Fruit fly (Drosophila melanogaster) whole organism, embryonic: Measurements from ENCODE around the gene Sidpn.

Source experiments
- Blimp-1 ChIP-seq: fragments of 200-800 bp; sonication (Bioruptor generic); optimal IDR thresholded peaks from 3 replicates; lab custom pipeline; 2018; ENCODE audit warnings: missing biosample characterization, missing genetic modification characterization, mild to moderate bottlenecking, moderate library complexity, missing genetic modification reagents
- CG10979 ChIP-seq: fragments of 200-800 bp; sonication (Bioruptor generic); optimal IDR thresholded peaks from 2 replicates; lab custom pipeline; 2018; ENCODE audit warnings: missing biosample characterization, mild to moderate bottlenecking, missing genetic modification characterization, moderate library complexity
- CG1233 ChIP-seq: fragments of 200-800 bp; sonication (Bioruptor generic); optimal IDR thresholded peaks from 4 replicates; lab custom pipeline; 2018; ENCODE audit warnings: missing biosample characterization, mild to moderate bottlenecking, missing genetic modification characterization
- CG13424 ChIP-seq: fragments of 200-800 bp; sonication (Bioruptor generic); optimal IDR thresholded peaks from 2 replicates; lab custom pipeline; 2019; ENCODE audit warnings: missing biosample characterization, mild to moderate bottlenecking, missing genetic modification characterization, moderate library complexity
- CG1529 ChIP-seq: fragments of 200-800 bp; sonication (Bioruptor generic); optimal IDR thresholded peaks from 3 replicates; lab custom pipeline; 2018; ENCODE audit warnings: missing biosample characterization, missing genetic modification characterization
- CG16815 ChIP-seq: fragments of 200-800 bp; sonication (Bioruptor generic); optimal IDR thresholded peaks from 3 replicates; lab custom pipeline; 2017; ENCODE audit warnings: missing biosample characterization, mild to moderate bottlenecking, missing genetic modification characterization
- CG17361 ChIP-seq: fragments of 200-800 bp; sonication (Bioruptor generic); IDR thresholded peaks from 3 replicates; pipeline ENCODE4 v1.3.6; 2022; ENCODE audit warnings: missing biosample characterization, missing genetic modification characterization
- CG17612 ChIP-seq: fragments of 200-800 bp; sonication (Bioruptor generic); IDR thresholded peaks from 2 replicates; pipeline ENCODE4 v1.3.6; 2022; ENCODE audit warnings: missing biosample characterization, missing genetic modification characterization
- CG1832 ChIP-seq: fragments of 200-800 bp; sonication (Bioruptor generic); optimal IDR thresholded peaks from 2 replicates; lab custom pipeline; 2017; ENCODE audit warnings: missing biosample characterization, mild to moderate bottlenecking, missing genetic modification characterization, inconsistent platforms
- CG18764 ChIP-seq: fragments of 200-800 bp; sonication (Bioruptor generic); optimal IDR thresholded peaks from 3 replicates; lab custom pipeline; 2016; ENCODE audit warnings: missing biosample characterization, missing genetic modification characterization
- CG2129 ChIP-seq: fragments of 200-800 bp; sonication (Bioruptor generic); IDR thresholded peaks from 2 replicates; pipeline ENCODE4 v1.3.6; 2022; ENCODE audit warnings: missing biosample characterization, missing genetic modification characterization; ENCODE audit not compliant: partially characterized antibody
- CG30403 ChIP-seq: fragments of 200-800 bp; sonication (Bioruptor generic); optimal IDR thresholded peaks from 3 replicates; lab custom pipeline; 2016; ENCODE audit warnings: missing biosample characterization, missing genetic modification characterization
- CG32532 ChIP-seq: fragments of 200-800 bp; sonication (Bioruptor generic); IDR thresholded peaks from 2 replicates; pipeline ENCODE4 v1.3.6; 2022; ENCODE audit warnings: missing biosample characterization, missing genetic modification characterization
- CG33213 ChIP-seq: fragments of 200-800 bp; sonication (Bioruptor generic); optimal IDR thresholded peaks from 3 replicates; lab custom pipeline; 2016; ENCODE audit warnings: missing biosample characterization, missing genetic modification characterization
- CG3847 ChIP-seq: fragments of 200-800 bp; sonication (Bioruptor generic); IDR thresholded peaks from 2 replicates; pipeline ENCODE4 v1.3.6; 2022; ENCODE audit warnings: missing biosample characterization, missing genetic modification characterization
- CG3995 ChIP-seq: fragments of 200-800 bp; sonication (Bioruptor generic); optimal IDR thresholded peaks from 3 replicates; lab custom pipeline; 2016; ENCODE audit warnings: missing biosample characterization, missing genetic modification characterization
- CG8290 ChIP-seq, 3 experiments: fragments of 200-800 bp; sonication (Bioruptor generic); optimal IDR thresholded peaks; 2 replicates each; lab custom pipeline; 2016 to 2019; ENCODE audit warnings: missing biosample characterization in 3 of 3, missing genetic modification characterization in 3 of 3, mild to moderate bottlenecking in 2 of 3, moderate library complexity in 1 of 3
- CG8388 ChIP-seq: fragments of 200-800 bp; sonication (Bioruptor generic); optimal IDR thresholded peaks from 2 replicates; lab custom pipeline; 2019; ENCODE audit warnings: missing biosample characterization, mild to moderate bottlenecking, missing genetic modification characterization, moderate library complexity
- CG9215 ChIP-seq: fragments of 200-800 bp; sonication (Bioruptor generic); IDR thresholded peaks from 2 replicates; pipeline ENCODE4 v1.3.6; 2022; ENCODE audit warnings: missing biosample characterization, missing genetic modification characterization
- CG9797 ChIP-seq: fragments of 200-800 bp; sonication (Bioruptor generic); optimal IDR thresholded peaks from 3 replicates; lab custom pipeline; 2018; ENCODE audit warnings: missing biosample characterization, mild to moderate bottlenecking, missing genetic modification characterization
- CG9817 ChIP-seq: fragments of 200-800 bp; sonication (Bioruptor generic); optimal IDR thresholded peaks from 2 replicates; lab custom pipeline; 2018; ENCODE audit warnings: missing biosample characterization, mild to moderate bottlenecking, missing genetic modification characterization, moderate library complexity
- D ChIP-seq, 2 experiments: fragments of 200-800 bp in 1 of 2; fragments of >200 bp in 1 of 2; sonication (Bioruptor generic) in 1 of 2; optimal IDR thresholded peaks; 2 replicates in 1 of 2; 3 replicates in 1 of 2; lab custom pipeline; 2017; ENCODE audit warnings: mild to moderate bottlenecking in 1 of 2, missing biosample characterization in 1 of 2, missing genetic modification characterization in 1 of 2, missing genetic modification reagents in 1 of 2
- Dek ChIP-seq: fragments of 200-800 bp; sonication (Bioruptor generic); optimal IDR thresholded peaks from 3 replicates; lab custom pipeline; 2019; ENCODE audit warnings: missing biosample characterization, mild to moderate bottlenecking, missing genetic modification characterization, moderate library complexity
- Doc3 ChIP-seq: fragments of 200-800 bp; sonication (Bioruptor generic); IDR thresholded peaks from 3 replicates; pipeline ENCODE4 v1.3.6; 2022; ENCODE audit warnings: missing biosample characterization, missing genetic modification characterization; ENCODE audit not compliant: partially characterized antibody
- Elba2 ChIP-seq: fragments of 200-800 bp; sonication (Bioruptor generic); optimal IDR thresholded peaks from 3 replicates; lab custom pipeline; 2016; ENCODE audit warnings: missing biosample characterization, missing genetic modification characterization
- Fer1 ChIP-seq: fragments of 200-800 bp; sonication (Bioruptor generic); optimal IDR thresholded peaks from 2 replicates; lab custom pipeline; 2017; ENCODE audit warnings: missing biosample characterization, mild to moderate bottlenecking, missing genetic modification characterization
- Fer2 ChIP-seq: fragments of 200-800 bp; sonication (Bioruptor generic); optimal IDR thresholded peaks from 2 replicates; lab custom pipeline; 2018; ENCODE audit warnings: missing biosample characterization, mild to moderate bottlenecking, missing genetic modification characterization, moderate library complexity
- Meics ChIP-seq: fragments of 200-800 bp; sonication (Bioruptor generic); optimal IDR thresholded peaks from 2 replicates; lab custom pipeline; 2017; ENCODE audit warnings: missing biosample characterization, mild to moderate bottlenecking, missing genetic modification characterization
- Nf-YA ChIP-seq: fragments of 200-800 bp; sonication (Bioruptor generic); IDR thresholded peaks from 2 replicates; pipeline ENCODE4 v1.3.6; 2022; ENCODE audit warnings: missing biosample characterization, missing genetic modification characterization
- Pdp1 ChIP-seq, 2 experiments: fragments of 200-800 bp; sonication (Bioruptor generic); optimal IDR thresholded peaks; 3 replicates each; lab custom pipeline; 2016; ENCODE audit warnings: missing biosample characterization in 2 of 2, missing genetic modification characterization in 2 of 2, mild to moderate bottlenecking in 1 of 2, moderate library complexity in 1 of 2
- Trl ChIP-seq, 3 experiments: fragments of >200 bp in 2 of 3; fragments of 200-800 bp in 1 of 3; sonication (Bioruptor generic) in 1 of 3; optimal IDR thresholded peaks; 2 replicates in 1 of 3; 3 replicates in 2 of 3; lab custom pipeline; 2016 to 2017; ENCODE audit warnings: missing biosample characterization in 1 of 3, missing genetic modification characterization in 1 of 3
- Xrp1 ChIP-seq: fragments of 200-800 bp; sonication (Bioruptor generic); IDR thresholded peaks from 2 replicates; pipeline ENCODE4 v1.3.6; 2022; ENCODE audit warnings: missing biosample characterization, missing genetic modification characterization
- btn ChIP-seq: fragments of 200-800 bp; sonication (Bioruptor generic); optimal IDR thresholded peaks from 2 replicates; lab custom pipeline; 2016; ENCODE audit warnings: missing biosample characterization, missing genetic modification characterization
- caup ChIP-seq: fragments of 200-800 bp; sonication (Bioruptor generic); optimal IDR thresholded peaks from 3 replicates; lab custom pipeline; 2017; ENCODE audit warnings: missing biosample characterization, mild to moderate bottlenecking, missing genetic modification characterization, moderate library complexity; ENCODE audit not compliant: severe bottlenecking
- dpn ChIP-seq, 2 experiments: fragments of 200-800 bp; sonication (Bioruptor generic); optimal IDR thresholded peaks; 3 replicates each; lab custom pipeline; 2016; ENCODE audit warnings: missing biosample characterization in 2 of 2, missing genetic modification characterization in 2 of 2
- fd64A ChIP-seq: fragments of 200-800 bp; sonication (Bioruptor generic); optimal IDR thresholded peaks from 3 replicates; lab custom pipeline; 2018; ENCODE audit warnings: missing biosample characterization, mild to moderate bottlenecking, missing genetic modification characterization
- gem ChIP-seq: fragments of 200-800 bp; sonication (Bioruptor generic); optimal IDR thresholded peaks from 2 replicates; lab custom pipeline; 2019; ENCODE audit warnings: missing biosample characterization, mild to moderate bottlenecking, missing genetic modification characterization, moderate library complexity
- grau ChIP-seq: fragments of 200-800 bp; optimal IDR thresholded peaks from 3 replicates; lab custom pipeline; 2019; ENCODE audit warnings: missing biosample characterization, mild to moderate bottlenecking, missing genetic modification characterization, moderate library complexity
- inv ChIP-seq: fragments of 200-800 bp; sonication (Bioruptor generic); IDR thresholded peaks from 2 replicates; pipeline ENCODE4 v1.3.6; 2022; ENCODE audit warnings: missing biosample characterization, missing genetic modification characterization; ENCODE audit not compliant: partially characterized antibody
- nerfin-1 ChIP-seq: fragments of 200-800 bp; sonication (Bioruptor generic); optimal IDR thresholded peaks from 3 replicates; lab custom pipeline; 2019; ENCODE audit warnings: missing biosample characterization, mild to moderate bottlenecking, missing genetic modification characterization, moderate library complexity
- onecut ChIP-seq: fragments of 200-800 bp; sonication (Bioruptor generic); IDR thresholded peaks from 2 replicates; pipeline ENCODE4 v1.3.6; 2022; ENCODE audit warnings: missing biosample characterization, missing genetic modification characterization
- pan ChIP-seq, 4 experiments: fragments of >200 bp in 3 of 4; fragments of 200-800 bp in 1 of 4; sonication (Bioruptor generic) in 1 of 4; optimal IDR thresholded peaks in 3 of 4; IDR thresholded peaks in 1 of 4; 2 replicates each; pipeline versions ENCODE4 v1.3.6 to Lab custom; 2017 to 2022; ENCODE audit warnings: missing biosample characterization in 2 of 4, missing genetic modification characterization in 2 of 4, mixed read lengths in 1 of 4
- sc ChIP-seq, 3 experiments: fragments of >200 bp in 2 of 3; fragments of 200-800 bp in 1 of 3; sonication (Bioruptor generic) in 1 of 3; optimal IDR thresholded peaks; 2 replicates in 2 of 3; 3 replicates in 1 of 3; lab custom pipeline; 2017; ENCODE audit warnings: mild to moderate bottlenecking in 1 of 3, missing biosample characterization in 1 of 3, missing genetic modification characterization in 1 of 3, missing genetic modification reagents in 1 of 3
- sob ChIP-seq: fragments of 200-800 bp; sonication (Bioruptor generic); IDR thresholded peaks from 2 replicates; pipeline ENCODE4 v1.3.6; 2022; ENCODE audit warnings: missing biosample characterization, missing genetic modification characterization

Sidpn gene

DNA sequence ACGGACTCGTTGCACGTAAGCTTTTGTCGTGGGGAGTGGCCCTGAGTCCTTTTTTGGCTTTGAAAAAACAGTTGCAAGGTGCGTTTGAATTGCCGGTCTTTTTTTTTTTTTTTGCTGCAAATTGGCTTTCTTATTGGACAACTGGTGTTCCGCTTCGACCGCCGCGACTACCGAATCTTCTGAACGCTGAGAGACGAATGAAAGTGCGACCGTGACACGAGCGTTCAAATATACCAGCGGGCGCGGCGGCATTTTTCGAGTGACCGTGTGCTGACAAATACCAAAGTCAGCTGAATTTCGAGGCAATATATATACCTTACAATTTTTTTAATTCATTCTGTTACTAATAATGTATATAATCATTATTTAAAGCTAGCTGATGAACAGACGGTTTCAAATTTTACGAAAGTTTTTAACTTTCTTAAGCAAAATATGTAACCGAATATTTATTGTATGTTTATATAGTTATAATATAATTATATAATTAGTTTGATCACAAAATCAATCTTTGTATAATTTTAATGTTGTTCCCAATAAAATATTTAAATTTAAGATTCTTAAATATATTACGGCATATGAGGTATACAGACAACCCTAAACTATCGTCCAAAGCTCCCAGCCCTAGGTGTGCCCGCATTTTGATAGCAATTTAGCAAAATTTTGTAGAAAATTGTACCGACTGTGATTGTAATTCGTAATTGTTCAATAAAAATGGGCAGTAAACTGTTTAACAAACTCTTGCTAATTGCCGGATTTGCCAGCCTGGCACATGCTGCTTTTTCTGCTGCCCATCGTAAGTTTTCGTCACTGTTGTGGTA, 40.2 kb upstream of the Sidpn start, which contains the start of the genes Swip-1 and EMC5 (continued):
- TF ChIP-seq CG13424 (tag; lab: Kevin White, UChicago) (peak; percentile 80), dpn (GFP tag; optimal IDR thresholded peaks at IDR 0.05; lab: Kevin White, UChicago) (peak in 1 of 2 experiments; percentile 53), Doc3 (peak; percentile 45; the same call in 1 of the 3 replicates), Dek (tag; lab: Kevin White, UChicago) (peak; percentile 68), CG30403 (peak; percentile 72), sc (optimal IDR thresholded peaks at IDR 0.05; lab: Kevin White, UChicago) (no peak), sc (GFP tag; optimal IDR thresholded peaks at IDR 0.05; lab: Kevin White, UChicago) (peak; percentile 7), Trl (optimal IDR thresholded peaks at IDR 0.05; lab: Kevin White, UChicago) (no peak), Trl (GFP tag; optimal IDR thresholded peaks at IDR 0.05; lab: Kevin White, UChicago) (peak; percentile 1), CG18764 (no peak), CG3995 (GFP tag; lab: Kevin White, UChicago) (peak; percentile 6), CG1832 (GFP tag; lab: Kevin White, UChicago) (no peak), CG9215 (GFP tag; lab: Robert Waterston, UW) (peak; percentile 56), caup (GFP tag; lab: Kevin White, UChicago) (peak; percentile 27), Xrp1 (peak; percentile 57), Blimp-1 (GFP tag; lab: Kevin White, UChicago) (peak; percentile 45), CG9797 (GFP tag; lab: Kevin White, UChicago) (peak; percentile 77), sob (GFP tag; lab: Robert Waterston, UW) (peak; percentile 71), CG17361 (GFP tag; lab: Robert Waterston, UW) (peak; percentile 89), CG8388 (peak; percentile 62), CG2129 (0 out of 2 replicates have a peak, but pooled peaks have one; percentile 12), CG10979 (tag; lab: Kevin White, UChicago) (peak; percentile 56), inv (GFP tag; lab: Robert Waterston, UW) (peak; percentile 35; the same call in 1 of the 2 replicates), CG8290 (GFP tag; optimal IDR thresholded peaks at IDR 0.05; lab: Kevin White, UChicago) (peak; percentile 43), CG8290 (tag; optimal IDR thresholded peaks at IDR 0.05; lab: Kevin White, UChicago) (peak; percentile 17 to 36), Elba2 (peak; percentile 88), fd64A (GFP tag; lab: Kevin White, UChicago) (no peak), Fer1 (GFP tag; lab: Kevin White, UChicago) (peak; percentile 17), CG33213 (GFP tag; lab: Kevin White, UChicago) (no peak), onecut (GFP tag; lab: Robert Waterston, UW) (no peak), CG32532 (GFP tag; lab: Robert Waterston, UW) (peak; percentile 67; the same call in 1 of the 2 replicates), nerfin-1 (tag; lab: Kevin White, UChicago) (peak; percentile 42), Meics (peak; percentile 60), CG1529 (GFP tag; lab: Kevin White, UChicago) (peak; percentile 8), grau (tag; lab: Kevin White, UChicago) (peak; percentile 77), Nf-YA (0 out of 2 replicates have a peak, but pooled peaks have one; percentile 32), CG17612 (GFP tag; lab: Robert Waterston, UW) (0 out of 2 replicates have a peak, but pooled peaks have one; percentile 31), btn (no peak), Fer2 (tag; lab: Kevin White, UChicago) (peak; percentile 28), Pdp1 (GFP tag; optimal IDR thresholded peaks at IDR 0.05; lab: Kevin White, UChicago) (peak in 1 of 2 experiments; percentile 19), CG1233 (GFP tag; lab: Kevin White, UChicago) (peak; percentile 58), gem (peak; percentile 84), CG9817 (peak; percentile 60), pan (optimal IDR thresholded peaks at IDR 0.05; lab: Kevin White, UChicago) (no peak), pan (GFP tag; optimal IDR thresholded peaks at IDR 0.05 in 1 of 2, IDR thresholded peaks at IDR 0.05 in 1 of 2) (no peak), CG16815 (GFP tag; lab: Kevin White, UChicago) (peak; percentile 48), D (optimal IDR thresholded peaks at IDR 0.05; lab: Kevin White, UChicago) (no peak), D (GFP tag; optimal IDR thresholded peaks at IDR 0.05; lab: Kevin White, UChicago) (peak; percentile 14), CG3847 (GFP tag; lab: Robert Waterston, UW) (peak; percentile 70)
